Fruit fly (Drosophila melanogaster) Kc167 (cell line): ENCODE data around the gene rtet.

Experiments used
- h ChIP-seq: fragments of >200 bp; optimal IDR thresholded peaks from 3 replicates; lab custom pipeline; 2018; ENCODE audit warnings: missing external identifiers
- psq ChIP-seq: fragments of >200 bp; optimal IDR thresholded peaks from 2 replicates; lab custom pipeline; 2017; ENCODE audit warnings: missing external identifiers

- TF ChIP-seq psq (lab: Kevin White, UChicago) (no peak), h (lab: Kevin White, UChicago) (no peak)
These were observed 38.5 kb upstream of the rtet start for dm6 chr3R:21069742-21070141.
